Worm (Caenorhabditis elegans): Measurements from ENCODE around the gene spp-11.
A peak's percentile ranks its signal among the peaks of the same experiment; 100 is the strongest.

The spp-11 gene

ce11 chrII:6365237-6365815 is 41.9 kb downstream of the spp-11 start, which contains the start of the genes ani-2 and clec-88 (continued):
- TF ChIP-seq Y79H2A.3 (GFP tag; conservative IDR thresholded peaks at IDR 0.05), result no peak
- no peak for TF ChIP-seq ztf-22 (GFP tag; optimal IDR thresholded peaks at IDR 0.05)
- no peak for TF ChIP-seq aptf-3 (GFP tag; IDR thresholded peaks at IDR 0.05)
- TF ChIP-seq lsl-1 (GFP tag; optimal IDR thresholded peaks at IDR 0.05), result peak; percentile 98
- TF ChIP-seq egl-44 (GFP tag; IDR thresholded peaks at IDR 0.05), result no peak
- peak; percentile 49 for TF ChIP-seq lin-54 (GFP tag; optimal IDR thresholded peaks at IDR 0.05)
- TF ChIP-seq gei-17 (GFP tag; optimal IDR thresholded peaks at IDR 0.05), result no peak
- TF ChIP-seq Y56A3A.18 (GFP tag; IDR thresholded peaks at IDR 0.05), result no peak
- no peak for TF ChIP-seq ztf-6 (GFP tag; IDR thresholded peaks at IDR 0.05)
- TF ChIP-seq akir-1 (GFP tag; optimal IDR thresholded peaks at IDR 0.05), result no peak
- TF ChIP-seq rpc-1 (optimal IDR thresholded peaks at IDR 0.05), result no peak
- TF ChIP-seq rpc-1 (tag; optimal IDR thresholded peaks at IDR 0.05), result no peak
- TF ChIP-seq ama-1 (optimal IDR thresholded peaks at IDR 0.05), result no peak
- TF ChIP-seq ama-1 (GFP tag; optimal IDR thresholded peaks at IDR 0.05), result no peak
- TF ChIP-seq snpc-4 (GFP tag; optimal IDR thresholded peaks at IDR 0.05), result no peak
- TF ChIP-seq snpc-4 (tag; optimal IDR thresholded peaks at IDR 0.05), result peak in 1 of 4 experiments; percentile 17
- TF ChIP-seq T07F8.4 (tag; optimal IDR thresholded peaks at IDR 0.05), result no peak
- TF ChIP-seq pha-4 (tag; optimal IDR thresholded peaks at IDR 0.05), result no peak
- 0 out of 2 replicates have a peak, but pooled peaks have one; percentile 45 for TF ChIP-seq hsf-1 (GFP tag; IDR thresholded peaks at IDR 0.05)
- TF ChIP-seq sptf-2 (GFP tag; optimal IDR thresholded peaks at IDR 0.05), result no peak
- no peak for TF ChIP-seq repo-1 (tag; optimal IDR thresholded peaks at IDR 0.05)
- no peak for TF ChIP-seq pbrm-1 (GFP tag; IDR thresholded peaks at IDR 0.05)
- TF ChIP-seq F39B2.1 (GFP tag; IDR thresholded peaks at IDR 0.05), result no peak
- no peak for TF ChIP-seq ceh-79 (tag; optimal IDR thresholded peaks at IDR 0.05)
- peak; percentile 9 for TF ChIP-seq ztf-18 (tag; optimal IDR thresholded peaks at IDR 0.05)
- TF ChIP-seq let-526 (GFP tag; IDR thresholded peaks at IDR 0.05), result no peak
- no peak for TF ChIP-seq cebp-2 (GFP tag; IDR thresholded peaks at IDR 0.05)
- TF ChIP-seq ceh-58 (GFP tag; IDR thresholded peaks at IDR 0.05), result no peak
- TF ChIP-seq zfh-2 (GFP tag; conservative IDR thresholded peaks at IDR 0.05), result no peak
- no peak for TF ChIP-seq ceh-100 (GFP tag; IDR thresholded peaks at IDR 0.05)
- TF ChIP-seq die-1 (tag; optimal IDR thresholded peaks at IDR 0.05), result no peak
- TF ChIP-seq F23B12.7 (tag; optimal IDR thresholded peaks at IDR 0.05; ENCODE audit: insufficient read depth), result peak; percentile 73
- peak; percentile 34; the same call in 1 of the 2 replicates for TF ChIP-seq mcd-1 (GFP tag; IDR thresholded peaks at IDR 0.05)
- TF ChIP-seq snpc-1.3 (tag; optimal IDR thresholded peaks at IDR 0.05; ENCODE audit: insufficient read depth), result no peak
- TF ChIP-seq snpc-1.1 (tag; optimal IDR thresholded peaks at IDR 0.05; ENCODE audit: insufficient read depth), result peak; percentile 0
- peak; percentile 28; the same call in 1 of the 2 replicates for TF ChIP-seq lir-1 (GFP tag; conservative IDR thresholded peaks at IDR 0.05)
- TF ChIP-seq sdz-38 (tag; optimal IDR thresholded peaks at IDR 0.05), result no peak
- 0 out of 2 replicates have a peak, but pooled peaks have one; percentile 8 for TF ChIP-seq Y95B8A.8 (GFP tag; IDR thresholded peaks at IDR 0.05)
- peak; percentile 63; the same call in 1 of the 2 replicates for TF ChIP-seq dox-1 (GFP tag; IDR thresholded peaks at IDR 0.05)
- TF ChIP-seq F55B11.4 (tag; optimal IDR thresholded peaks at IDR 0.05; ENCODE audit: borderline replicate concordance, insufficient read depth), result no peak
- peak; percentile 96 for TF ChIP-seq efl-1 (GFP tag; optimal IDR thresholded peaks at IDR 0.05)
- TF ChIP-seq bed-1 (GFP tag; IDR thresholded peaks at IDR 0.05), result no peak
- TF ChIP-seq F57A8.1 (GFP tag; optimal IDR thresholded peaks at IDR 0.05), result no peak
- no peak for TF ChIP-seq ceh-40 (GFP tag; IDR thresholded peaks at IDR 0.05)
- TF ChIP-seq let-607 (tag; optimal IDR thresholded peaks at IDR 0.05), result no peak
- TF ChIP-seq F52B5.7 (tag; optimal IDR thresholded peaks at IDR 0.05), result no peak
- no peak for TF ChIP-seq hlh-26 (GFP tag; conservative IDR thresholded peaks at IDR 0.05)
- TF ChIP-seq K12H6.12 (tag; optimal IDR thresholded peaks at IDR 0.05), result no peak

Data from whole organism, young adult.